Worm (Caenorhabditis elegans): ENCODE results near the gene F09D12.2.
"Not testable (repeated sequence)": the region's sequence is repeated elsewhere in the genome, so short reads cannot be mapped to it uniquely, and the experiment has no call there.

F09D12.2 gene

ce11 chrIV:3438022-3438421, 6.0 kb downstream of the F09D12.2 start, which contains the start of gene grd-13:
TSS of gene grd-13 (plus strand) at chrIV:3438312.
- no peak for TF ChIP-seq unc-98 (GFP tag; IDR thresholded peaks at IDR 0.05)
- TF ChIP-seq nhr-12 (tag; optimal IDR thresholded peaks at IDR 0.05) = no peak
- peak; percentile 87 for TF ChIP-seq nhr-85 (tag)
- no peak for TF ChIP-seq nhr-28 (tag; optimal IDR thresholded peaks at IDR 0.05)
- TF ChIP-seq nhr-71 (tag; optimal IDR thresholded peaks at IDR 0.05) = no peak
- no peak for TF ChIP-seq zip-4 (GFP tag; optimal IDR thresholded peaks at IDR 0.05)

DNA sequence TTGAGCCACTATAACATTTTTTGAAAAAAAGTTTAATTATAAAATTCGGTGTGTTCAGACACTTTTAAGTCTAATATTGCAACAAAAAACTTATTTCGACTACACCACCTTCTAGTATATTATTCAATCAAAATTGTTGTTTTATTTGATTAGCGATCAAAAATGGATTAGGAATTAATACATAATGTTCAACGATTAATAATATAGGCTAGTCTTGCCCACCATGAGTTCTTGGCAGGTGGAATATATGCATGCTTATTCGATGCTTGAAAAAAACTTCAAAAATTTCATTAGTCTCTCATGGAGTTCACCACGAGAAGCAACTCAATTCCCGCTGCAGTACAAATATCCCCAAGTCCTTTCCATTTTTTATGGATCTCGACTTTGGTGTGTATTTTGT, 8.0 kb downstream of the F09D12.2 start, which contains the start of gene srz-32:
Gene srz-32 (plus strand): TSS at position 301 of the 400 bp plus-strand sequence.
- TF ChIP-seq ceh-88 (GFP tag; IDR thresholded peaks at IDR 0.05) (no peak), ceh-8 (GFP tag; optimal IDR thresholded peaks at IDR 0.05) (no peak), rnt-1 (tag; optimal IDR thresholded peaks at IDR 0.05) (no peak), sox-4 (tag; optimal IDR thresholded peaks at IDR 0.05) (no peak), C16A3.4 (tag; optimal IDR thresholded peaks at IDR 0.05) (no peak), lsy-2 (tag; optimal IDR thresholded peaks at IDR 0.05) (no peak), ces-1 (GFP tag; optimal IDR thresholded peaks at IDR 0.05) (no peak)

- TF ChIP-seq nhr-20, hlh-4, C34B4.2 (tag; optimal IDR thresholded peaks at IDR 0.05): not testable (repeated sequence)
Measured at ce11 chrIV:3433387-3433786, 10.6 kb downstream of the F09D12.2 start, which contains the start of gene C04C3.7. TSS of gene C04C3.7 (minus strand) at chrIV:3433487.

DNA sequence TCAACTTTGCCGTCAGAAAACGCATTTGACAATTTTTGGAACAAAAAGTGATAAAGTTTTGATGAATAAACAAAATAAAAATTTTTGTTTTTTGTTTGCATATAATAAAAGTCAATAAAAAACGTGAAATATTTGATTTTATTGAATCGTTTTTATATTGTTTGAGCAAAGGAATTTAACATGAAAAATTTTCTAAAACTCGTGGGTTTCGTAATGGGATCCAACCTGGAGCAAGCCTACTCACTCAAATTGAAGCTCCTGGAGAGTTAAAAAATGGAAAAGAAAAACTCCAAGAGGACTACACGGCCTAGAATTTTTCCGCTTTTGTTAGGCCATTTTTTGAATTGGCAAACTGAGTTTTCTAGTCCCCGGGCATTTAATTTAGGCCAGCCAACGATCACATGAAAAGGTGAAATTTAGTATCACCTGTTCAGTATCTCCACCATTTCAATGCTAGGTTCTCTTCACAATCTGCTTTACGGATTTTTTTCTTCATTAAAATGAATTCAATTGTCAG, 15.5 kb downstream of the F09D12.2 start, which contains the start of the genes C04C3.9 and srz-60:
Gene C04C3.9 (minus strand): TSS at position 101 of the 517 bp plus-strand sequence.
Gene srz-60 (plus strand): TSS at position 467 of the 517 bp plus-strand sequence.
- TF ChIP-seq unc-86 (tag; optimal IDR thresholded peaks at IDR 0.05) (no peak), dpl-1 (GFP tag; optimal IDR thresholded peaks at IDR 0.05) (no peak), zag-1 (tag; optimal IDR thresholded peaks at IDR 0.05) (no peak), F16B12.6 (tag; optimal IDR thresholded peaks at IDR 0.05) (no peak), nhr-237 (tag; optimal IDR thresholded peaks at IDR 0.05) (no peak), hlh-4 (tag; optimal IDR thresholded peaks at IDR 0.05) (no peak), lin-35 (GFP tag; optimal IDR thresholded peaks at IDR 0.05) (no peak), lir-3 (tag; optimal IDR thresholded peaks at IDR 0.05; ENCODE audit: poor library complexity) (no peak), mef-2 (tag; optimal IDR thresholded peaks at IDR 0.05) (no peak), xbp-1 (tag; optimal IDR thresholded peaks at IDR 0.05) (no peak), egl-27 (tag; optimal IDR thresholded peaks at IDR 0.05) (no peak), vab-15 (tag; optimal IDR thresholded peaks at IDR 0.05) (no peak), blmp-1 (tag; optimal IDR thresholded peaks at IDR 0.05) (no peak), unc-30 (tag; optimal IDR thresholded peaks at IDR 0.05) (no peak), fkh-4 (tag; optimal IDR thresholded peaks at IDR 0.05; ENCODE audit: borderline replicate concordance) (no peak), lin-39 (tag; optimal IDR thresholded peaks at IDR 0.05) (no peak), unc-62 (GFP tag; optimal IDR thresholded peaks at IDR 0.05) (no peak), grh-1 (GFP tag; IDR thresholded peaks at IDR 0.05) (no peak)

DNA sequence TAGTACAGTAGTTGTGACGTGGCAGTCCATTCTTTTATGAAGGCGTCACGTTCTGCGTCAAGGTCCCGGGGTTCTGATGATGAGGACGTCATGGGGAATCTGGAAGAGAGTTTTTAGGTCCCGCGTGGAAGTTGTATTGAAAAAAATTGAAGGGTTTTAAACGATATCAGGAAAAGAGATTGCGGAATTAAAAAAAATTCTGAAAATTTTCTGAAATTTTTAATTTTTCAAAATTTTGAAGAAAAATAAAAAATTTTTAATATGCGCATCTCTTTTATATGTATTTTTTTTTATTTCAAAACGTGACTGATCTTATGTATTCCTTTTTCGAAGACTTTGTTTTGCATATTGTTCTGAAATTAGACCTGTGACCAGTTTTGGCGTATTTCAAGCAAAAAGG, 21.5 kb downstream of the F09D12.2 start, which contains the start of gene C04C3.6:
Gene C04C3.6 (minus strand): TSS at position 101 of the 400 bp plus-strand sequence.
- TF ChIP-seq mef-2 (tag; optimal IDR thresholded peaks at IDR 0.05) (no peak), sptf-1 (tag; optimal IDR thresholded peaks at IDR 0.05) (no peak), C34B4.2 (tag; optimal IDR thresholded peaks at IDR 0.05) (no peak)
